Worm (Caenorhabditis elegans) whole organism, L4 larva: ENCODE data around the gene T11F9.10.
A peak's percentile ranks its signal among the peaks of the same experiment; 100 is the strongest.

ENCODE experiments used
- D1046.2 ChIP-seq: fragments of 200-800 bp; sonication (Bioruptor generic); IDR thresholded peaks from 2 replicates; pipeline ENCODE4 v1.3.6; 2022; ENCODE audit warnings: missing genetic modification characterization, missing compliant biosample characterization
- F37D6.2 ChIP-seq: sonication (generic microtip); optimal IDR thresholded peaks from 2 replicates; lab custom pipeline; 2016; ENCODE audit warnings: mild to moderate bottlenecking, missing genetic modification characterization, missing compliant biosample characterization
- F49E8.2 ChIP-seq: sonication (generic microtip); optimal IDR thresholded peaks from 2 replicates; lab custom pipeline; 2016; ENCODE audit warnings: missing compliant biosample characterization, mild to moderate bottlenecking, missing genetic modification characterization, borderline replicate concordance
- Y105C5A.15 ChIP-seq: fragments of 200-800 bp; sonication (Bioruptor generic); IDR thresholded peaks from 2 replicates; pipeline ENCODE4 v1.3.6; 2022; ENCODE audit warnings: missing genetic modification characterization, missing compliant biosample characterization
- ZK546.5 ChIP-seq, 2 experiments: sonication (generic microtip); optimal IDR thresholded peaks; 2 replicates each; lab custom pipeline; 2017; ENCODE audit warnings: missing biosample characterization in 2 of 2, missing genetic modification characterization in 2 of 2
- aha-1 ChIP-seq: fragments of 150-350 bp; peaks from one replicate; lab custom pipeline; 2014; ENCODE audit warnings: missing biosample characterization, missing genetic modification characterization
- aly-2 ChIP-seq: sonication (generic microtip); optimal IDR thresholded peaks from 2 replicates; lab custom pipeline; 2018; ENCODE audit warnings: missing biosample characterization, missing genetic modification characterization
- ama-1 ChIP-seq: fragments of 150-350 bp; optimal IDR thresholded peaks from 2 replicates; lab custom pipeline; 2014; ENCODE audit warnings: inconsistent platforms, mixed read lengths
- arid-1 ChIP-seq: fragments of 200-800 bp; sonication (Bioruptor generic); conservative IDR thresholded peaks from 2 replicates; pipeline ENCODE4 v1.3.6; 2022; ENCODE audit warnings: missing genetic modification reagents, missing genetic modification characterization, missing compliant biosample characterization
- attf-4 ChIP-seq: sonication (generic microtip); optimal IDR thresholded peaks from 3 replicates; lab custom pipeline; 2017; ENCODE audit warnings: missing biosample characterization, missing genetic modification characterization
- ceh-44 ChIP-seq: fragments of 200-800 bp; sonication (Bioruptor generic); IDR thresholded peaks from 2 replicates; pipeline ENCODE4 v1.3.6; 2022; ENCODE audit warnings: missing genetic modification reagents, missing genetic modification characterization, missing compliant biosample characterization
- ceh-62 ChIP-seq: sonication (generic microtip); optimal IDR thresholded peaks from 2 replicates; lab custom pipeline; 2017; ENCODE audit warnings: missing biosample characterization, missing genetic modification characterization
- cey-2 ChIP-seq: sonication (generic microtip); optimal IDR thresholded peaks from 3 replicates; lab custom pipeline; 2017; ENCODE audit warnings: missing genetic modification characterization, mild to moderate bottlenecking, missing compliant biosample characterization, antibody characterized with exemption, borderline replicate concordance; ENCODE audit not compliant: insufficient read depth
- ctbp-1 ChIP-seq: fragments of 200-800 bp; sonication (Bioruptor generic); IDR thresholded peaks from 2 replicates; pipeline ENCODE4 v1.3.6; 2022; ENCODE audit warnings: missing genetic modification reagents, missing genetic modification characterization, missing compliant biosample characterization
- daf-12 ChIP-seq: fragments of 150-350 bp; optimal IDR thresholded peaks from 2 replicates; lab custom pipeline; 2014; ENCODE audit warnings: missing biosample characterization, missing genetic modification reagents, missing genetic modification characterization
- daf-16 ChIP-seq, 3 experiments: sonication (generic microtip); optimal IDR thresholded peaks; 2 replicates each; lab custom pipeline; 2016 to 2017; ENCODE audit warnings: missing genetic modification characterization in 3 of 3, missing genetic modification reagents in 3 of 3, mild to moderate bottlenecking in 2 of 3, missing compliant biosample characterization in 2 of 3, missing biosample characterization in 1 of 3, moderate library complexity in 1 of 3
- daf-19 ChIP-seq: fragments of 200-800 bp; sonication (Bioruptor generic); conservative IDR thresholded peaks from 2 replicates; pipeline ENCODE4 v1.3.6; 2022; ENCODE audit warnings: missing genetic modification characterization, missing compliant biosample characterization
- dpl-1 ChIP-seq: fragments of 150-350 bp; optimal IDR thresholded peaks from 2 replicates; lab custom pipeline; 2014; ENCODE audit warnings: missing biosample characterization, missing genetic modification reagents, missing genetic modification characterization
- egl-27 ChIP-seq: sonication (generic microtip); optimal IDR thresholded peaks from 3 replicates; lab custom pipeline; 2017; ENCODE audit warnings: missing biosample characterization, missing genetic modification reagents, missing genetic modification characterization
- fos-1 ChIP-seq: fragments of 150-350 bp; optimal IDR thresholded peaks from 2 replicates; lab custom pipeline; 2014; ENCODE audit warnings: missing biosample characterization, missing genetic modification characterization
- hif-1 ChIP-seq, 2 experiments: sonication (generic microtip); optimal IDR thresholded peaks; 2 replicates each; lab custom pipeline; 2016 to 2017; ENCODE audit warnings: missing compliant biosample characterization in 2 of 2, missing genetic modification characterization in 2 of 2, missing genetic modification reagents in 2 of 2, missing genotype in 2 of 2, mild to moderate bottlenecking in 1 of 2
- hmg-1.1 ChIP-seq: fragments of 200-800 bp; sonication (Bioruptor generic); IDR thresholded peaks from 2 replicates; pipeline ENCODE4 v1.3.6; 2022; ENCODE audit warnings: missing genetic modification reagents, missing genetic modification characterization, missing compliant biosample characterization
- lin-1 ChIP-seq: fragments of 200-800 bp; sonication (Bioruptor generic); IDR thresholded peaks from 2 replicates; pipeline ENCODE4 v1.3.6; 2022; ENCODE audit warnings: missing genetic modification reagents, missing genetic modification characterization, missing compliant biosample characterization
- lin-38 ChIP-seq: fragments of 200-800 bp; sonication (Bioruptor generic); IDR thresholded peaks from 2 replicates; pipeline ENCODE4 v1.3.6; 2022; ENCODE audit warnings: missing genetic modification reagents, missing genetic modification characterization, missing compliant biosample characterization
- lir-3 ChIP-seq: sonication (generic microtip); optimal IDR thresholded peaks from 2 replicates; lab custom pipeline; 2016; ENCODE audit warnings: mild to moderate bottlenecking, missing genetic modification characterization, missing compliant biosample characterization
- madf-5 ChIP-seq, 2 experiments: fragments of 200-800 bp; sonication (Bioruptor generic); IDR thresholded peaks; 2 replicates each; pipeline ENCODE4 v1.3.6; 2022; ENCODE audit warnings: missing compliant biosample characterization in 2 of 2, missing genetic modification characterization in 2 of 2
- mdl-1 ChIP-seq, 2 experiments: fragments of 150-350 bp in 1 of 2; sonication (generic microtip) in 1 of 2; optimal IDR thresholded peaks; 2 replicates each; lab custom pipeline; 2014 to 2017; ENCODE audit warnings: missing biosample characterization in 2 of 2, missing genetic modification characterization in 2 of 2
- mdt-29 ChIP-seq: fragments of 200-800 bp; sonication (Bioruptor generic); IDR thresholded peaks from 2 replicates; pipeline ENCODE4 v1.3.6; 2022; ENCODE audit warnings: missing genetic modification reagents, missing genetic modification characterization, missing compliant biosample characterization
- mes-2 ChIP-seq: sonication (generic microtip); optimal IDR thresholded peaks from 2 replicates; lab custom pipeline; 2016; ENCODE audit warnings: missing genotype, mild to moderate bottlenecking, missing genetic modification characterization, missing compliant biosample characterization; ENCODE audit not compliant: poor library complexity, severe bottlenecking
- nhr-102 ChIP-seq: sonication (generic microtip); optimal IDR thresholded peaks from 2 replicates; lab custom pipeline; 2016; ENCODE audit warnings: mild to moderate bottlenecking, missing genetic modification characterization, moderate library complexity, missing compliant biosample characterization
- nhr-25 ChIP-seq: sonication (generic microtip); optimal IDR thresholded peaks from 2 replicates; lab custom pipeline; 2017; ENCODE audit warnings: missing genetic modification characterization, mild to moderate bottlenecking, missing compliant biosample characterization, antibody characterized with exemption, moderate library complexity, borderline replicate concordance; ENCODE audit not compliant: insufficient read depth
- nhr-28 ChIP-seq: fragments of 150-350 bp; optimal IDR thresholded peaks from 2 replicates; lab custom pipeline; 2014; ENCODE audit warnings: missing biosample characterization, missing genetic modification characterization
- nhr-42 ChIP-seq: fragments of 200-800 bp; sonication (Bioruptor generic); IDR thresholded peaks from 2 replicates; pipeline ENCODE4 v1.3.6; 2022; ENCODE audit warnings: missing genetic modification characterization, missing compliant biosample characterization
- nhr-6 ChIP-seq: fragments of 150-350 bp; optimal IDR thresholded peaks from 2 replicates; lab custom pipeline; 2014; ENCODE audit warnings: missing biosample characterization, missing genetic modification characterization
- pha-4 ChIP-seq, 2 experiments: fragments of 150-350 bp in 1 of 2; fragments of 200-800 bp in 1 of 2; sonication (Bioruptor generic) in 1 of 2; IDR thresholded peaks in 1 of 2; optimal IDR thresholded peaks in 1 of 2; 2 replicates each; pipeline versions ENCODE4 v1.3.6 to Lab custom; 2014 to 2022; ENCODE audit warnings: missing genetic modification characterization in 2 of 2, missing genetic modification reagents in 2 of 2, missing biosample characterization in 1 of 2, missing compliant biosample characterization in 1 of 2
- php-3 ChIP-seq: fragments of 200-800 bp; sonication (Bioruptor generic); IDR thresholded peaks from 2 replicates; pipeline ENCODE4 v1.3.6; 2022; ENCODE audit warnings: missing genetic modification reagents, missing genetic modification characterization, missing compliant biosample characterization
- pqm-1 ChIP-seq: sonication (generic microtip); optimal IDR thresholded peaks from 2 replicates; lab custom pipeline; 2017; ENCODE audit warnings: missing biosample characterization, missing genetic modification characterization
- rbr-2 ChIP-seq: sonication (generic microtip); optimal IDR thresholded peaks from 2 replicates; lab custom pipeline; 2016; ENCODE audit warnings: missing genotype, missing genetic modification characterization, missing compliant biosample characterization
- saeg-2 ChIP-seq: fragments of 200-800 bp; sonication (Bioruptor generic); IDR thresholded peaks from 2 replicates; pipeline ENCODE4 v1.3.6; 2022; ENCODE audit warnings: missing genetic modification reagents, missing genetic modification characterization, missing compliant biosample characterization
- set-16 ChIP-seq: fragments of 200-800 bp; sonication (Bioruptor generic); IDR thresholded peaks from 2 replicates; pipeline ENCODE4 v1.3.6; 2022; ENCODE audit warnings: missing genetic modification reagents, missing genetic modification characterization, missing compliant biosample characterization
- spr-3 ChIP-seq: fragments of 200-800 bp; sonication (Bioruptor generic); optimal IDR thresholded peaks from 2 replicates; lab custom pipeline; 2018; ENCODE audit warnings: mild to moderate bottlenecking, missing genetic modification characterization, missing compliant biosample characterization
- unc-62 ChIP-seq, 3 experiments: fragments of 150-350 bp in 1 of 3; sonication (generic microtip); optimal IDR thresholded peaks in 2 of 3; peaks in 1 of 3; 1 replicate in 1 of 3; 2 replicates in 2 of 3; lab custom pipeline; 2014 to 2017; ENCODE audit warnings: missing biosample characterization in 3 of 3, missing genetic modification characterization in 3 of 3, missing genetic modification reagents in 3 of 3, missing genotype in 1 of 3
- zip-11 ChIP-seq: fragments of 200-800 bp; sonication (Bioruptor generic); IDR thresholded peaks from 2 replicates; pipeline ENCODE4 v1.3.6; 2022; ENCODE audit warnings: missing genetic modification characterization, missing compliant biosample characterization
- zip-2 ChIP-seq: fragments of 150-350 bp; optimal IDR thresholded peaks from 2 replicates; lab custom pipeline; 2014; ENCODE audit warnings: missing biosample characterization, missing genetic modification characterization

The T11F9.10 gene

ce11 chrV:11516141-11516591, 29.4 kb downstream of the T11F9.10 start, which contains the start of gene sdz-8:
TSS of gene sdz-8 (minus strand) at chrV:11516191.
- TF ChIP-seq nhr-28 (peak; percentile 76), set-16 (GFP tag; lab: Robert Waterston, UW) (no peak), daf-16 (GFP tag; optimal IDR thresholded peaks at IDR 0.05; lab: Kevin White, UChicago) (no peak), daf-16 (tag; optimal IDR thresholded peaks at IDR 0.05; lab: Kevin White, UChicago) (peak; percentile 44), mes-2 (tag; lab: Kevin White, UChicago) (no peak), cey-2 (tag; lab: Kevin White, UChicago) (no peak), attf-4 (tag; lab: Kevin White, UChicago) (no peak), ceh-44 (no peak), nhr-25 (tag; lab: Kevin White, UChicago) (no peak), egl-27 (tag; lab: Kevin White, UChicago) (no peak), nhr-6 (no peak)

- TF ChIP-seq Y105C5A.15 (no peak), ceh-62 (tag; lab: Kevin White, UChicago) (no peak), dpl-1 (no peak), pha-4 (GFP tag; IDR thresholded peaks at IDR 0.05; lab: Robert Waterston, UW) (no peak), pha-4 (tag; optimal IDR thresholded peaks at IDR 0.05; lab: Kevin White, UChicago) (no peak), ctbp-1 (no peak), madf-5 (GFP tag; IDR thresholded peaks at IDR 0.05; lab: Robert Waterston, UW) (no peak), nhr-102 (tag; lab: Kevin White, UChicago) (no peak), F37D6.2 (tag; lab: Kevin White, UChicago) (no peak), arid-1 (GFP tag; lab: Robert Waterston, UW) (no peak), hif-1 (tag; optimal IDR thresholded peaks at IDR 0.05; lab: Kevin White, UChicago) (no peak), mdl-1 (tag; optimal IDR thresholded peaks at IDR 0.05; lab: Kevin White, UChicago) (no peak), fos-1 (tag; lab: Kevin White, UChicago) (no peak), rbr-2 (tag; lab: Kevin White, UChicago) (no peak), nhr-42 (GFP tag; lab: Robert Waterston, UW) (no peak), zip-11 (no peak), ZK546.5 (tag; optimal IDR thresholded peaks at IDR 0.05; lab: Kevin White, UChicago) (no peak)
Measured at ce11 chrV:11517789-11518188, 31.0 kb downstream of the T11F9.10 start, which contains the start of gene C55A6.4. TSS of gene C55A6.4 (minus strand) at chrV:11517889.

ce11 chrV:11520215-11520614, 33.4 kb downstream of the T11F9.10 start, which contains the start of the genes C55A6.11 and C55A6.7:
TSS of gene C55A6.11 (plus strand) at chrV:11520515.
TSS of gene C55A6.7 (minus strand) at chrV:11520530.
- no peak for TF ChIP-seq fos-1 (tag; lab: Kevin White, UChicago)
- TF ChIP-seq daf-16 (GFP tag; optimal IDR thresholded peaks at IDR 0.05; lab: Kevin White, UChicago), result no peak
- peak; percentile 29 for TF ChIP-seq daf-16 (tag; optimal IDR thresholded peaks at IDR 0.05; lab: Kevin White, UChicago)
- TF ChIP-seq ama-1 (lab: Kevin White, UChicago), result no peak
- no peak for TF ChIP-seq aha-1 (tag; lab: Kevin White, UChicago)
- no peak for TF ChIP-seq daf-12
- TF ChIP-seq unc-62 (GFP tag; optimal IDR thresholded peaks at IDR 0.05 in 1 of 2; lab: Kevin White, UChicago), result peak in 1 of 2 experiments; percentile 86
- no peak for TF ChIP-seq unc-62 (tag; optimal IDR thresholded peaks at IDR 0.05; lab: Kevin White, UChicago)
- TF ChIP-seq set-16 (GFP tag; lab: Robert Waterston, UW), result no peak

- TF ChIP-seq aha-1 (tag; lab: Kevin White, UChicago), result peak; percentile 96
- TF ChIP-seq F49E8.2 (tag; lab: Kevin White, UChicago), result peak; percentile 80
- TF ChIP-seq lin-1, result peak; percentile 50; the same call in 1 of the 2 replicates
- peak; percentile 81 for TF ChIP-seq hmg-1.1
- TF ChIP-seq saeg-2 (GFP tag; lab: Robert Waterston, UW), result 0 out of 2 replicates have a peak, but pooled peaks have one; percentile 39
- peak; percentile 39 for TF ChIP-seq spr-3 (GFP tag; lab: Kevin White, UChicago)
- TF ChIP-seq aly-2 (tag; lab: Kevin White, UChicago), result no peak
- 0 out of 2 replicates have a peak, but pooled peaks have one; percentile 31 for TF ChIP-seq D1046.2
- peak; percentile 66; the same call in 1 of the 2 replicates for TF ChIP-seq daf-19 (GFP tag; lab: Robert Waterston, UW)
- peak; percentile 82 for TF ChIP-seq mdt-29 (GFP tag; lab: Robert Waterston, UW)
- TF ChIP-seq lin-38 (GFP tag; lab: Robert Waterston, UW), result no peak
- TF ChIP-seq php-3 (GFP tag; lab: Robert Waterston, UW), result peak; percentile 72
- no peak for TF ChIP-seq lir-3 (tag; lab: Kevin White, UChicago)
- no peak for TF ChIP-seq pqm-1 (tag; lab: Kevin White, UChicago)
- TF ChIP-seq zip-2, result no peak
- TF ChIP-seq ctbp-1, result peak; percentile 84
- TF ChIP-seq nhr-42 (GFP tag; lab: Robert Waterston, UW), result peak; percentile 84
Measured at ce11 chrV:11521448-11521847, 34.7 kb downstream of the T11F9.10 start, which contains the start of gene pafo-1. TSS of gene pafo-1 (plus strand) at chrV:11521703.
